Worm (Caenorhabditis elegans): ENCODE measurements around the gene glr-1.
A peak's percentile ranks its signal among the peaks of the same experiment; 100 is the strongest.

The glr-1 gene

ce11 chrIII:8621002-8621401 lies 32.6 kb upstream of the glr-1 start:
- peak; percentile 37 for TF ChIP-seq elt-1 (tag; optimal IDR thresholded peaks at IDR 0.05; ENCODE audit: borderline replicate concordance, insufficient read depth)
- peak; percentile 13 for TF ChIP-seq lsy-2 (tag; optimal IDR thresholded peaks at IDR 0.05)
- TF ChIP-seq ceh-83 (GFP tag; optimal IDR thresholded peaks at IDR 0.05): no peak
- TF ChIP-seq ces-1 (GFP tag; optimal IDR thresholded peaks at IDR 0.05): no peak
- no peak for TF ChIP-seq nhr-237 (tag; optimal IDR thresholded peaks at IDR 0.05)

ce11 chrIII:8620259-8620658 lies 31.8 kb upstream of the glr-1 start:
- TF ChIP-seq ceh-39 (tag; optimal IDR thresholded peaks at IDR 0.05): no peak
- peak; percentile 49 for TF ChIP-seq unc-62 (GFP tag; optimal IDR thresholded peaks at IDR 0.05)
- no peak for TF ChIP-seq blmp-1 (tag; optimal IDR thresholded peaks at IDR 0.05)
- TF ChIP-seq nhr-2 (tag; optimal IDR thresholded peaks at IDR 0.05): peak; percentile 91
- no peak for TF ChIP-seq mls-2 (tag; optimal IDR thresholded peaks at IDR 0.05)
- TF ChIP-seq flh-1 (GFP tag; optimal IDR thresholded peaks at IDR 0.05): no peak
- TF ChIP-seq ceh-43 (GFP tag; optimal IDR thresholded peaks at IDR 0.05): no peak
- peak; percentile 19 for TF ChIP-seq elt-1 (tag; optimal IDR thresholded peaks at IDR 0.05; ENCODE audit: borderline replicate concordance, insufficient read depth)
- no peak for TF ChIP-seq unc-39 (tag; optimal IDR thresholded peaks at IDR 0.05)
- TF ChIP-seq tbx-8 (GFP tag; optimal IDR thresholded peaks at IDR 0.05): no peak
- no peak for TF ChIP-seq lin-13 (tag; optimal IDR thresholded peaks at IDR 0.05)
- no peak for TF ChIP-seq pha-4 (tag; optimal IDR thresholded peaks at IDR 0.05)
- no peak for TF ChIP-seq mab-5 (tag; optimal IDR thresholded peaks at IDR 0.05)

ce11 chrIII:8618412-8618960 lies 30.0 kb upstream of the glr-1 start, which contains the start of gene C13G5.2:
TSS of gene C13G5.2 (minus strand) at chrIII:8618462.
- TF ChIP-seq drap-1 (GFP tag; optimal IDR thresholded peaks at IDR 0.05): no peak
- no peak for TF ChIP-seq unc-120 (tag; optimal IDR thresholded peaks at IDR 0.05; ENCODE audit: poor library complexity, severe bottlenecking)
- no peak for TF ChIP-seq mls-2 (tag; optimal IDR thresholded peaks at IDR 0.05)
- no peak for TF ChIP-seq zip-8 (tag; optimal IDR thresholded peaks at IDR 0.05)
- TF ChIP-seq ztf-11 (tag; optimal IDR thresholded peaks at IDR 0.05): no peak
- TF ChIP-seq nhr-28 (tag; optimal IDR thresholded peaks at IDR 0.05): no peak
- TF ChIP-seq nhr-2 (tag; optimal IDR thresholded peaks at IDR 0.05): no peak
- no peak for TF ChIP-seq bed-3 (GFP tag; optimal IDR thresholded peaks at IDR 0.05)
- TF ChIP-seq elt-1 (tag; optimal IDR thresholded peaks at IDR 0.05; ENCODE audit: borderline replicate concordance, insufficient read depth): no peak
- TF ChIP-seq ceh-39 (tag; optimal IDR thresholded peaks at IDR 0.05): no peak
- no peak for TF ChIP-seq unc-62 (GFP tag; optimal IDR thresholded peaks at IDR 0.05)
- no peak for TF ChIP-seq M03D4.4 (tag; optimal IDR thresholded peaks at IDR 0.05)
- no peak for TF ChIP-seq sem-2 (GFP tag; optimal IDR thresholded peaks at IDR 0.05)
- TF ChIP-seq blmp-1 (tag; optimal IDR thresholded peaks at IDR 0.05): no peak
- TF ChIP-seq ham-2 (GFP tag; optimal IDR thresholded peaks at IDR 0.05): no peak
- no peak for TF ChIP-seq elt-3 (tag; optimal IDR thresholded peaks at IDR 0.05)
- TF ChIP-seq ces-1 (GFP tag; optimal IDR thresholded peaks at IDR 0.05): no peak
- TF ChIP-seq lin-13 (tag; optimal IDR thresholded peaks at IDR 0.05): no peak
- TF ChIP-seq ceh-83 (GFP tag; optimal IDR thresholded peaks at IDR 0.05): no peak

- TF ChIP-seq hlh-1 (tag; optimal IDR thresholded peaks at IDR 0.05) (no peak), blmp-1 (tag; optimal IDR thresholded peaks at IDR 0.05) (no peak), ceh-43 (GFP tag; optimal IDR thresholded peaks at IDR 0.05) (no peak), bed-3 (GFP tag; optimal IDR thresholded peaks at IDR 0.05) (no peak), nhr-76 (tag; optimal IDR thresholded peaks at IDR 0.05) (no peak), sem-2 (GFP tag; optimal IDR thresholded peaks at IDR 0.05) (no peak), elt-1 (tag; optimal IDR thresholded peaks at IDR 0.05; ENCODE audit: borderline replicate concordance, insufficient read depth) (no peak), zip-8 (tag; optimal IDR thresholded peaks at IDR 0.05) (no peak), mab-5 (tag; optimal IDR thresholded peaks at IDR 0.05) (no peak), M03D4.4 (tag; optimal IDR thresholded peaks at IDR 0.05) (no peak), nhr-12 (tag; optimal IDR thresholded peaks at IDR 0.05) (no peak), flh-1 (GFP tag; optimal IDR thresholded peaks at IDR 0.05) (no peak), elt-3 (tag; optimal IDR thresholded peaks at IDR 0.05) (no peak), nhr-28 (tag; optimal IDR thresholded peaks at IDR 0.05) (no peak)
These were observed 28.1 kb upstream of the glr-1 start, which contains the start of gene C06E1.11 for ce11 chrIII:8616587-8616986. TSS of gene C06E1.11 (minus strand) at chrIII:8616687.

ce11 chrIII:8614490-8614889 lies 26.0 kb upstream of the glr-1 start, which contains the start of gene rha-2:
TSS of gene rha-2 (minus strand) at chrIII:8614569.
- TF ChIP-seq lsy-2 (tag; optimal IDR thresholded peaks at IDR 0.05) (peak; percentile 48), ham-2 (GFP tag; optimal IDR thresholded peaks at IDR 0.05) (no peak), nhr-237 (tag; optimal IDR thresholded peaks at IDR 0.05) (peak; percentile 23), nhr-28 (tag; optimal IDR thresholded peaks at IDR 0.05) (no peak), ceh-43 (GFP tag; optimal IDR thresholded peaks at IDR 0.05) (no peak), cnd-1 (tag; optimal IDR thresholded peaks at IDR 0.05) (no peak), ztf-11 (tag; optimal IDR thresholded peaks at IDR 0.05) (no peak), drap-1 (GFP tag; optimal IDR thresholded peaks at IDR 0.05) (no peak), flh-1 (GFP tag; optimal IDR thresholded peaks at IDR 0.05) (no peak), ces-1 (GFP tag; optimal IDR thresholded peaks at IDR 0.05) (peak; percentile 83), snpc-4 (tag; optimal IDR thresholded peaks at IDR 0.05) (no peak)

Data from whole organism, mixed stage, embryonic.